Fruit fly (Drosophila melanogaster) whole organism: ENCODE data around the gene Acp26Aa.

Experiments used
- CG8478 ChIP-seq: fragments of >200 bp; optimal IDR thresholded peaks from 2 replicates; lab custom pipeline; 2018; ENCODE audit warnings: inconsistent platforms
- Dll ChIP-seq: fragments of >200 bp; optimal IDR thresholded peaks from 2 replicates; lab custom pipeline; 2017
- EcR ChIP-seq, 2 experiments: fragments of >200 bp; optimal IDR thresholded peaks; 2 replicates each; lab custom pipeline; 2017; ENCODE audit warnings: missing biosample characterization in 2 of 2, missing genetic modification characterization in 2 of 2, missing genetic modification reagents in 2 of 2
- pan ChIP-seq: fragments of >200 bp; optimal IDR thresholded peaks from 2 replicates; lab custom pipeline; 2017
- psq ChIP-seq: fragments of >200 bp; optimal IDR thresholded peaks from 2 replicates; lab custom pipeline; 2017
- usp ChIP-seq: fragments of >200 bp; optimal IDR thresholded peaks from 2 replicates; lab custom pipeline; 2017; ENCODE audit warnings: missing biosample characterization, missing genetic modification characterization, mixed read lengths

Gene Acp26Aa

dm6 chr2L:5870838-5871702 lies 22.6 kb downstream of the Acp26Aa start:
- TF ChIP-seq psq (lab: Kevin White, UChicago) (no peak), usp (no peak), Dll (lab: Kevin White, UChicago) (no peak), EcR (GFP tag; optimal IDR thresholded peaks at IDR 0.05; lab: Kevin White, UChicago) (no peak), CG8478 (lab: Kevin White, UChicago) (no peak), pan (lab: Kevin White, UChicago) (no peak)

dm6 chr2L:5866791-5867190 lies 26.9 kb downstream of the Acp26Aa start:
- TF ChIP-seq Dll (lab: Kevin White, UChicago) (no peak), EcR (GFP tag; optimal IDR thresholded peaks at IDR 0.05; lab: Kevin White, UChicago) (no peak), usp (no peak), psq (lab: Kevin White, UChicago) (no peak)

dm6 chr2L:5856786-5857185 lies 36.9 kb downstream of the Acp26Aa start:
- TF ChIP-seq CG8478 (lab: Kevin White, UChicago): no peak
- no peak for TF ChIP-seq pan (lab: Kevin White, UChicago)
- TF ChIP-seq EcR (GFP tag; optimal IDR thresholded peaks at IDR 0.05; lab: Kevin White, UChicago): no peak
- TF ChIP-seq usp: no peak
- no peak for TF ChIP-seq psq (lab: Kevin White, UChicago)
- TF ChIP-seq Dll (lab: Kevin White, UChicago): no peak
